Fruit fly (Drosophila melanogaster) whole organism, embryonic: Measurements from ENCODE around the gene Delta.

Experiments used
- CG2199 ChIP-seq: fragments of 200-800 bp; sonication (Bioruptor generic); IDR thresholded peaks from 3 replicates; pipeline ENCODE4 v1.3.6; 2022; ENCODE audit warnings: missing biosample characterization, missing genetic modification characterization
- CG2889 ChIP-seq: fragments of 200-800 bp; sonication (Bioruptor generic); IDR thresholded peaks from 3 replicates; pipeline ENCODE4 v1.3.6; 2022; ENCODE audit warnings: missing biosample characterization, missing genetic modification characterization
- CG31441 ChIP-seq: fragments of 200-800 bp; sonication (Bioruptor generic); IDR thresholded peaks from 2 replicates; pipeline ENCODE4 v1.3.6; 2022; ENCODE audit warnings: missing biosample characterization, missing genetic modification characterization
- HLHmδ ChIP-seq: fragments of 200-800 bp; sonication (Bioruptor generic); optimal IDR thresholded peaks from 2 replicates; lab custom pipeline; 2018; ENCODE audit warnings: missing biosample characterization, mild to moderate bottlenecking, missing genetic modification characterization, moderate library complexity
- tna ChIP-seq: fragments of 200-800 bp; sonication (Bioruptor generic); IDR thresholded peaks from 2 replicates; pipeline ENCODE4 v1.3.6; 2022; ENCODE audit warnings: missing biosample characterization, missing genetic modification characterization; ENCODE audit not compliant: partially characterized antibody

DNA sequence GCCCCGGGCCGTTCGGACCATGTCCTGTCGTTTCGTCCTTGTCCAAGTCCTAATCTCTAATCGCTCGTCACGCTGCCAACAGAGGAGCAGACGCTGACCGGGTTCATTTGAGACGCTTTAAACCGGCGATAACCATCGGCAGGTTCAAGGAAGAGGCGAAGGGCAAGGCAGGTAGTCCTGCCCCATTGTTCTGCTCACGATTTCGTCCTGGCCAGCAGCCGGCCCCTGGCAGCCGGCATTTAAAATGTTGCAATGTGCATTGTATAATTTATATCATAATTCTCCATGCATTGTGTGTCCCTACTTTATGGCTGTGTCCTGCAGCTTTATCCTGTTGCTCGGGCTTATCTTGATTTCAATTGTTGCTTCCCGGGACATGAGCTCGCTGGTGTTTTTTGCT, 19.2 kb upstream of the Delta start:
- TF ChIP-seq CG31441 (no peak), HLHmδ (no peak), CG2199 (no peak), tna (no peak), CG2889 (GFP tag; lab: Robert Waterston, UW) (0 out of 3 replicates have a peak, but pooled peaks have one; percentile 35)
